Fruit fly (Drosophila melanogaster): ENCODE results near the gene comt.
A peak's percentile ranks its signal among the peaks of the same experiment; 100 is the strongest.

The comt gene

DNA sequence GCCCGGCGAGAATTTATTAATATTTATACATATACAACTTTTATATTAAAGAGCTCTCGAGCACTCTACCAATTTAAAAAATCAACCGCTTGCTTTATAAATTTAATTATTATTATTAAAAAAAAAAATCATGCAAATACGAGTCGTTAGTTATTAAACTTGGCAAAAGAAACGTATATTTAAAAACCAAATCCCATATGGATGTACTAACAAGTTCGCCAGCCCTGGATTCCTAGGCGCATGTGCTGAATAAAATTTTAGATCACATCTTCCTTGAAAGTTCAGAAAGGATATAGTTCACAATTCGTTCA, at the start of gene comt (continued):
- peak; percentile 66 for TF ChIP-seq CG7556 (GFP tag; optimal IDR thresholded peaks at IDR 0.05)
- no peak for TF ChIP-seq CG18599 (GFP tag; optimal IDR thresholded peaks at IDR 0.05)
- TF ChIP-seq Atf3 (GFP tag; optimal IDR thresholded peaks at IDR 0.05): no peak
- TF ChIP-seq Fer1 (GFP tag; optimal IDR thresholded peaks at IDR 0.05): peak; percentile 68
- no peak for TF ChIP-seq emc (GFP tag; optimal IDR thresholded peaks at IDR 0.05)
- TF ChIP-seq Max (GFP tag; optimal IDR thresholded peaks at IDR 0.05): peak; percentile 24
- TF ChIP-seq Neu2 (GFP tag; optimal IDR thresholded peaks at IDR 0.05; ENCODE audit: borderline replicate concordance): no peak
- TF ChIP-seq Elba2 (GFP tag; optimal IDR thresholded peaks at IDR 0.05): no peak
- no peak for TF ChIP-seq CG16815 (GFP tag; optimal IDR thresholded peaks at IDR 0.05)
- no peak for TF ChIP-seq CG6654 (GFP tag; optimal IDR thresholded peaks at IDR 0.05)
- no peak for TF ChIP-seq CG8478 (optimal IDR thresholded peaks at IDR 0.05)
- no peak for TF ChIP-seq ttk (GFP tag; IDR thresholded peaks at IDR 0.05)
- peak; percentile 52 for TF ChIP-seq Nf-YC (tag; optimal IDR thresholded peaks at IDR 0.05)
- peak; percentile 66 for TF ChIP-seq CG10979 (tag; optimal IDR thresholded peaks at IDR 0.05)
- 0 out of 2 replicates have a peak, but pooled peaks have one; percentile 19 for TF ChIP-seq peb (GFP tag; IDR thresholded peaks at IDR 0.05)
- TF ChIP-seq CG13123 (GFP tag; optimal IDR thresholded peaks at IDR 0.05): no peak
- TF ChIP-seq CG13894 (tag; optimal IDR thresholded peaks at IDR 0.05): no peak
- TF ChIP-seq mam (GFP tag; optimal IDR thresholded peaks at IDR 0.05): no peak
- TF ChIP-seq Drgx (GFP tag; IDR thresholded peaks at IDR 0.05): peak; percentile 35; the same call in 1 of the 2 replicates
- TF ChIP-seq CG17361 (GFP tag; IDR thresholded peaks at IDR 0.05): peak; percentile 81; the same call in 2 of the 3 replicates
- peak; percentile 70 for TF ChIP-seq CG15601 (tag; optimal IDR thresholded peaks at IDR 0.05)
- no peak for TF ChIP-seq maf-S (GFP tag; optimal IDR thresholded peaks at IDR 0.05)
- TF ChIP-seq CG3847 (GFP tag; IDR thresholded peaks at IDR 0.05): no peak
- no peak for TF ChIP-seq CG8765 (GFP tag; IDR thresholded peaks at IDR 0.05)
- peak; percentile 67 for TF ChIP-seq CG17359 (tag; optimal IDR thresholded peaks at IDR 0.05)
- TF ChIP-seq fd3F (GFP tag; optimal IDR thresholded peaks at IDR 0.05): peak; percentile 47
- TF ChIP-seq vfl (GFP tag; optimal IDR thresholded peaks at IDR 0.05): no peak
- TF ChIP-seq NC2β (GFP tag; optimal IDR thresholded peaks at IDR 0.05): no peak
- peak; percentile 70 for TF ChIP-seq CG8924 (tag; optimal IDR thresholded peaks at IDR 0.05)
- peak; percentile 65 for TF ChIP-seq zfh1 (GFP tag; IDR thresholded peaks at IDR 0.05)
- peak; percentile 27 for TF ChIP-seq cwo (GFP tag; optimal IDR thresholded peaks at IDR 0.05)
- TF ChIP-seq corto (GFP tag; optimal IDR thresholded peaks at IDR 0.05): no peak
- peak; percentile 63 for TF ChIP-seq Dek (tag; optimal IDR thresholded peaks at IDR 0.05)
- TF ChIP-seq CG1024 (GFP tag; IDR thresholded peaks at IDR 0.05): no peak
- peak; percentile 75 for TF ChIP-seq CG15696 (tag; optimal IDR thresholded peaks at IDR 0.05)
- TF ChIP-seq CG12236 (GFP tag; optimal IDR thresholded peaks at IDR 0.05): no peak
- TF ChIP-seq CG13424 (tag; optimal IDR thresholded peaks at IDR 0.05): peak; percentile 78
- peak; percentile 32; the same call in 1 of the 2 replicates for TF ChIP-seq wor (GFP tag; IDR thresholded peaks at IDR 0.05)
- TF ChIP-seq gro (GFP tag; optimal IDR thresholded peaks at IDR 0.05): no peak
- no peak for TF ChIP-seq NC2α (GFP tag; optimal IDR thresholded peaks at IDR 0.05)
- no peak for TF ChIP-seq mirr (GFP tag; optimal IDR thresholded peaks at IDR 0.05)
- TF ChIP-seq Bteb2 (GFP tag; optimal IDR thresholded peaks at IDR 0.05): no peak
- TF ChIP-seq CG31388 (GFP tag; optimal IDR thresholded peaks at IDR 0.05): no peak
- TF ChIP-seq NK7.1 (GFP tag; optimal IDR thresholded peaks at IDR 0.05): no peak
- TF ChIP-seq Fer2 (tag; optimal IDR thresholded peaks at IDR 0.05): peak; percentile 45
- TF ChIP-seq CG17186 (GFP tag; optimal IDR thresholded peaks at IDR 0.05): no peak
- TF ChIP-seq CG16813 (GFP tag; IDR thresholded peaks at IDR 0.05; ENCODE audit: partially characterized antibody): no peak
- TF ChIP-seq CG13624 (GFP tag; optimal IDR thresholded peaks at IDR 0.05): no peak
- TF ChIP-seq ken (GFP tag; IDR thresholded peaks at IDR 0.05): peak; percentile 30; the same call in 1 of the 3 replicates
- TF ChIP-seq CG33213 (GFP tag; optimal IDR thresholded peaks at IDR 0.05): no peak
- TF ChIP-seq gce (GFP tag; IDR thresholded peaks at IDR 0.05): no peak
- no peak for TF ChIP-seq Gug (GFP tag; IDR thresholded peaks at IDR 0.05)
